Fruit fly (Drosophila melanogaster) whole organism, larva: ENCODE results near the gene agt.

Experiments
- noc ChIP-seq: fragments of 200-800 bp; sonication (Bioruptor generic); optimal IDR thresholded peaks from 3 replicates; lab custom pipeline; 2019; ENCODE audit warnings: missing biosample characterization, mild to moderate bottlenecking, missing genetic modification characterization, moderate library complexity

agt gene

dm6 chr3R:6672303-6673007 lies 12.6 kb upstream of the agt start:
- TF ChIP-seq noc: no peak

dm6 chr3R:6668234-6668633 lies 8.3 kb upstream of the agt start:
- no peak for TF ChIP-seq noc

- TF ChIP-seq noc: no peak
These were observed 7.3 kb upstream of the agt start for dm6 chr3R:6667245-6667644.

dm6 chr3R:6665117-6665654 lies 5.3 kb upstream of the agt start:
- TF ChIP-seq noc: no peak

DNA sequence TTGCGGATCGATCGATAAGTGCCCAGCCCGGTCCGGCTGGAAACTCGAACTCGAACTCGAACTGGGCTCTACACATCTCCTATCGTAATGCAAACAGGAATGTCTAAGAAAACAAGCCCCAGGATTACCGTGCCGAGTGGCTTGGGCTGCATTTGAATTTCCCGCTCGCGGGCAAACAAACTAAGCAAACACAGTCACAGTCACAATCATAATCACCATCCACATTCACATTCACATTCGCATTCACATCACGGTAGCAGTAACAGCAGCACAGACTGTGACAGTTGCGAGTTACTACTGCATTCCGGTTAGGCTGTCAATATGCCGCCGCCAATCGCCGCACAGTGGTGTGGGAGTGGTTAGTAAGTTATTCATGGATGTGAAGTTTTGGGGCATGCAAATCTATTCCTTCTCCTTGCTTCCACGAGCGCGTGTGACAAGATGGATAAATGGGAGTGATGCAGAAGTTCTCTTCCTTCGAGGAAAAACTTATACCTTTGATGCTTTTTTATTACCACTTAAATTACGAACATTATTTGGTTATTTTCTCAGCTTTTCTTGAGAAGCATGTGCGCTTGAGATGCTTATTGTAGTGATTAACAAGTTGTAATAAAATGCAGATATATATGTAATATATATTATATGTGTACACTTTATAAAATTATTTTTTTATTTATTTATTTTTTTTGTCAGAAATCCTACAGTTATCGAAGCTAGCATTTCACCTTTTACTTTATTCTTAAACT lies 4.6 kb upstream of the agt start:
- no peak for TF ChIP-seq noc

dm6 chr3R:6663289-6663666 lies 3.4 kb upstream of the agt start:
- TF ChIP-seq noc: no peak

- TF ChIP-seq noc: no peak
These were observed 2.9 kb upstream of the agt start for dm6 chr3R:6662613-6663288.

dm6 chr3R:6657278-6658246 lies 2.3 kb downstream of the agt start, which contains the start of the genes CG1307 and twr:
TSS of gene CG1307 (minus strand) at chr3R:6657442.
TSS of gene twr (plus strand) at chr3R:6657882.
- TF ChIP-seq noc: no peak

DNA sequence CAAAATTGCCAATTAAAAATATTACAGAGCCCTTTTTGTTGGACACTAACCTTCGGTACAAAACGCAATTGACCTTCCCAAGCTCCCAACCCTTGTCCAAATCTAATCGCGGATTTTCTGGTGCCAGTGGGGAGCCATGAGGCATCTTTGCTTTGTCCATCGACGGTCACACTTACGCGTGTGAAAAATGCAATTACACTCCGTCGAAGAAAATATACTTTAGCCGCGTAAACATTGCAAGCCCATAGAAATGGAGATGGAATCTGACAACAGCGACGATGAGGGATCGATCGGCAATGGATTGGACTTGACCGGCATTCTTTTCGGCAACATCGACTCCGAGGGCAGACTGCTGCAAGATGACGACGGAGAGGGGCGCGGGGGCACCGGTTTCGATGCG lies 13.2 kb downstream of the agt start, which contains the start of gene Taf1:
Gene Taf1, plus strand, starts transcription at position 150 of the 400 bp plus-strand sequence.
- TF ChIP-seq noc: no peak

dm6 chr3R:6644334-6644733 lies 15.6 kb downstream of the agt start, which contains the start of gene Ass:
TSS of gene Ass (minus strand) at chr3R:6644434.
- TF ChIP-seq noc: no peak

DNA sequence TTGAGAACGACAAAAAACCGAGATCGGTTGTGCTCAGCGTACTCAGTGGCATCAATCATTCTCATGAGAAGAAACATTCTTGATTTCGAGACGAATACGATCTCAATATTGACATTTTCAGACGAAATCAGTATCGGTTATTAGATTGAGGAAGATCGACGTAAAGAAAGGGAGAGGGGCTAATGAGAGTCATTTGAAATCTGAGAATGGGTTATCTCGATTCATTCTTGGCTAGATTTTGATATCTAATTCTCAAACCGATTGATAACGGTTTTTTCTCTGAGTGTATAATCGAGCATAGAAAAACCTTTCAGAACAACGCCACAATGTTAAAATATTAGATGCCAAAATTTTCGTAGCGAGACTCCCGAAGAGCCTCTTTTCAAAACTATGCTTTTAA lies 19.0 kb downstream of the agt start, which contains the start of gene CG31286:
Gene CG31286, plus strand, starts transcription at position 301 of the 400 bp plus-strand sequence.
- TF ChIP-seq noc: no peak

dm6 chr3R:6629851-6630250 lies 30.0 kb downstream of the agt start, which contains the start of gene sunz:
TSS of gene sunz (plus strand) at chr3R:6630151.
- no peak for TF ChIP-seq noc

DNA sequence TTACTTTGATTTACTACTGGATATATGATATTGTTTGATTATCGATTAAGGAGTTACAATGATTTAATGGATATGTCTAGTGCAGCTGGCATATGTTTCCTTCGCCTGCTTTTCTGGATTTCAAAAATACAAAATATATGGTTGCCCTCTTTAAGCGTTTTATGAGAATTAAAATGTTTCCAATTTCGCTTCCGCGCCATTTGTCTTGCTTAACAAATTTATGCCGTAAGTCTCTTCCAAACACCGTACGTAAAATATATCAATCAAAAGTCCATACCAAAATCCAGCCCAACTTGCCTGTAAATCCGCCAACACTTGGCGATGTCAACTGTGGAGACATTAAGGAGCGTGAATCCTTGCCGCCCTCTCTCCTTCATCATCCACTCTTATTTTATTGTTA lies 30.7 kb downstream of the agt start, which contains the start of gene CG15177:
Gene CG15177, minus strand, starts transcription at position 101 of the 400 bp plus-strand sequence.
- no peak for TF ChIP-seq noc

dm6 chr3R:6627800-6628199 lies 32.1 kb downstream of the agt start, which contains the start of gene sowi:
TSS of gene sowi (minus strand) at chr3R:6627900.
- no peak for TF ChIP-seq noc

DNA sequence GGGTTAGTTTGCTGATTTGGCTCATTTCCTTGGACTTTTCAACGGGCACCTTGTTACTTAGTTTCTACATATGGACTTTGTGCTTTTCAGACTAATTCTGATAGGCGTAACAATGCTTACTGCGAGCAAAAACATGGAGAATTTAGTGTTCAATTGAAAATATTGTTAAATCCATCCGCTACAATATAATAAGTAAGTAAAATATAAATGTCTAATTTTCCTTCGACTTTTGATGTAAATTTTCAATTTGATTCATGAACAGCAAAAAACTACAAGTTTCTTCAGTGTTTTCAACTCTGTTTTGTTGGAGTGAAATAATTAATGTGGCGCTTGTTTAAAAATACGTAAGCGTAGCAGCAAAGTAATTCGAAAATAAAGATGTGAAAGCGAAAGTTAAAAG lies 51.1 kb downstream of the agt start, which contains the start of gene glob2:
Gene glob2, minus strand, starts transcription at position 101 of the 400 bp plus-strand sequence.
- TF ChIP-seq noc: no peak
